Fruit fly (Drosophila melanogaster): ENCODE results near the gene CG7536.

DNA sequence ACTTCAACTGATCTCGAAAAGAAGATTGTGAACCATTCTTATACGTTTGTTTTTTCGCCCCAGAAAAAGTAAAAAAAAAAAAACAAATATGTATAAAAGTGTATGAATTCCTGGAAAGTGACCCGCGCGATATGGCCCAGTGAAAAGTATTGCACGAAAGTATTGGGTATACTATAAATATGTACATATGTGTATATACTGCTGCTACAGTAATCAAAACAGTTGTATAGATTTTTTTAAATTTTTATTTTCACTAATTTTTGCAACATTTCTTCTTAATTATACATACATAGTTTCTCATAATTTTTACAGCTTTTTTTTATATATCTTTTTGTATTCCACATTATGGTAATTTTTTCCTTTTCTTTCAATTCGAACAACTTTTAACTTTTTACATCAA lies 41.8 kb upstream of the CG7536 start, which contains the start of gene CG43133:
- TF ChIP-seq Sox102F (GFP tag; optimal IDR thresholded peaks at IDR 0.05) (no peak), lz (GFP tag; optimal IDR thresholded peaks at IDR 0.05) (no peak), cyc (GFP tag; optimal IDR thresholded peaks at IDR 0.05) (no peak), Hr4 (GFP tag; optimal IDR thresholded peaks at IDR 0.05) (no peak), acj6 (GFP tag; optimal IDR thresholded peaks at IDR 0.05) (no peak), CG6792 (GFP tag; optimal IDR thresholded peaks at IDR 0.05) (no peak), CG6854 (GFP tag; optimal IDR thresholded peaks at IDR 0.05) (no peak), spab (GFP tag; optimal IDR thresholded peaks at IDR 0.05) (no peak), svp (GFP tag) (peak; percentile 88), CG9139 (GFP tag; optimal IDR thresholded peaks at IDR 0.05) (no peak), Gug (GFP tag; IDR thresholded peaks at IDR 0.05) (no peak)
